Worm (Caenorhabditis elegans): ENCODE measurements around the gene M70.1.

DNA sequence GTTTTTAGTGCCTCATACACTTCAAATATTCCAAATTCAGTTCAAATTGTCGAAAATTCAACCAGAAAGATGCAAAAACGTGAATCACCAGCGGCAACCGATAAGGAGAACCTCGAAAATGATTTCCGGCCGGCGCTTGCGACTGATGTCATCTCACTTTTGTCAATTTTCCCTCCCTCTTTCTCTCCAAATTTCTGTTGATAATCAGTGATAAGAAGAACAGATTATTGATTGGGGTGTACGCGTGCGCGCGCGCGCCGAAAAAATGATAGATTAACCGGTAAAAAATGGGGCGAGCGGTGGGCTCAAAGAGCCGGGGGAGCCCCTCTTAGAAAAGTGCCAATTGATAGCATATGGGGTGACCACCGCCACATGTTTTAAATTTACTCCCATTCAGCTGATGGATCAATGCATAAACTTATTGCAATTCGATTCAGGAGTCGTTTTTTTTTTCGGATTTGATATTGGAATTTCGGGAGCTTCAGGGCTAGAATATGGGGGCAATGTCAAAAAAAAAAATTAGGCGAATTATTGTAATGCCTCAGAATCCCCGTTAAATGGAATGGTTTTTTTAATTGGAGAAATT lies 38.9 kb downstream of the M70.1 start:
- no peak for TF ChIP-seq ama-1 (optimal IDR thresholded peaks at IDR 0.05)
- TF ChIP-seq ama-1 (GFP tag; optimal IDR thresholded peaks at IDR 0.05) = no peak
- no peak for TF ChIP-seq pha-4 (tag; optimal IDR thresholded peaks at IDR 0.05)
- no peak for TF ChIP-seq let-526 (GFP tag; IDR thresholded peaks at IDR 0.05)
- TF ChIP-seq snpc-1.3 (tag; optimal IDR thresholded peaks at IDR 0.05; ENCODE audit: insufficient read depth) = no peak
- TF ChIP-seq dpl-1 (GFP tag; optimal IDR thresholded peaks at IDR 0.05) = no peak

All from whole organism, young adult.